Fruit fly (Drosophila melanogaster): Measurements from ENCODE around the gene CCKLR-17D3.

Gene CCKLR-17D3

DNA sequence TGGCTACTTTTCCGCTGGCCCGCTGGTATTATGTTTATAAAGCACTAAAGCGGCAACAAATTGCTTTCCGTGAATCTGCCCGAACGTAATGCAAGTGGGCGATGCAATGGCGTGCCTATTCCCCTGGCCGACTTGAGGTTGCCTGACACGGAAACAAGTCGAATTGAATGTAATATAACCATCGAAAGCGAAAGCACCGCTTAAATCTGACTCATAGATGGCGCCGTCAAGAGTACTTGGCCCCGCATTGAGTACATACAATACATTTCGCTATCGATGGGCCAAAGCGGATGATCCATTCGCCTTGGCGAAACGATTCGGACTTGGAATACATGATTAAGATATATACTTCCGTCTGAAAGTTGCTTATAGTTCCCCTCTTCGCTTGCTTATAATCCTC lies 6.4 kb upstream of the CCKLR-17D3 start:
- TF ChIP-seq CTCF (optimal IDR thresholded peaks at IDR 0.05) (peak; percentile 79 to 82), CG8478 (optimal IDR thresholded peaks at IDR 0.05) (no peak)

DNA sequence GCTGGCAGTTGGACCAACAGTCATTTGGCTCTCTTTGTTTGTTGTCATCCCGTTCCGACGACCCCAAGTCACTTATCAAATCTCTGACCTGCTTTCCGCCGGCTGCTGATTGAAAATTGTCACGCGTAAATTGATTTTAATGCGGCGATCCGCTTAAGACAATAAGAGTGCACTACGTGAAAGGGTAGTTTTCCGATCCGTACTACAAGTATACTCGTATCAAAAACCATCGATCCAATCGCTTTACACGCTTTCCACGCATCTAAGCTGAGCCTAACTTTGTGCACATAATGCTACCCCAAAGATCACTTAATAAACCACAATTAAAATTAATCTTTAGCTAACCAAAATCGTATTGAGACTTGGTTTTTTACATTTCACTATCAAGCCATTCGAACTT lies 5.8 kb upstream of the CCKLR-17D3 start:
- no peak for TF ChIP-seq CTCF (optimal IDR thresholded peaks at IDR 0.05)
- no peak for TF ChIP-seq CG8478 (optimal IDR thresholded peaks at IDR 0.05)

DNA sequence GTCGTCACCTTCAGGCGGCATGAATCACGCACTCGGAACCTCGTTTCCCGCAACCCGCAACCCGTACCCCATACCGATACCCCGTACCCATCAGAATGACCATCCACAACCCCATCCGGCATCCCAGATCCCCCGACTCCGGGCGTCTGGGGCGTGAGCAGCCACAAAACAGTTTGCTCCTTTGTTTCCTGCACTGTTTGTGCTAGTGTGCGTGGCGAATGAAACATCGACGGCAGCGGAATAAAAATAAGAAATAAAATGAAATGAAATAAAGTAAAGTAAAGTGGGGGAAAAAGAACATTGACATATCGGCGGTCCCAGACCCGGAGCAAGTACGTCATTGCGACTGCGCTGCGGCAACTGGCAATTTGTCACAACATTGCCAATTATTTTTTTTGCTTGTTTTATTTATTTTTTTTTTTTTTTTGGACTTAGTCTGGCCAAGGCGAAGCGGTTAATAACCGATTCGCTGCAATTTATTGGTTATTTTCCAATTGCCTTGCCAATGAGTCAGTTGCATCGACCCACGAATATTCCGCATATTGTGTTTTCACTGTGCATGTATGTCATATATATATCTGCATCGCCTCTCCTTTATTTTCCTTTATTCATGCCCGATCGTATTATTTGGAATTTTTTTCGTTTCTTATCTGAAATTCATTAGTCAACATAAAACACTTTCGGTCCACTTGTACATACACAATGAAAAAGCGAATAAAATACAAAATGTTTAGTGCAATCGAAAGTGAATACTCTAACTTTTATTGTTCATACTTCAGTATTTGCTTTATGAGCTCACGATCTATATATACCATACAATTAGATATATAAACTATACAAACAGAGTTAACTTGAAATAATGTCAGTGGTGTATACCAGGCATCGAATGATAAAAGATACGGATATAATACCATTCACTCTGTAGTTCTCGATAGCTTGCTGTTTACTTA lies 3.4 kb upstream of the CCKLR-17D3 start:
- no peak for TF ChIP-seq CTCF (optimal IDR thresholded peaks at IDR 0.05)
- TF ChIP-seq CG8478 (optimal IDR thresholded peaks at IDR 0.05): no peak

DNA sequence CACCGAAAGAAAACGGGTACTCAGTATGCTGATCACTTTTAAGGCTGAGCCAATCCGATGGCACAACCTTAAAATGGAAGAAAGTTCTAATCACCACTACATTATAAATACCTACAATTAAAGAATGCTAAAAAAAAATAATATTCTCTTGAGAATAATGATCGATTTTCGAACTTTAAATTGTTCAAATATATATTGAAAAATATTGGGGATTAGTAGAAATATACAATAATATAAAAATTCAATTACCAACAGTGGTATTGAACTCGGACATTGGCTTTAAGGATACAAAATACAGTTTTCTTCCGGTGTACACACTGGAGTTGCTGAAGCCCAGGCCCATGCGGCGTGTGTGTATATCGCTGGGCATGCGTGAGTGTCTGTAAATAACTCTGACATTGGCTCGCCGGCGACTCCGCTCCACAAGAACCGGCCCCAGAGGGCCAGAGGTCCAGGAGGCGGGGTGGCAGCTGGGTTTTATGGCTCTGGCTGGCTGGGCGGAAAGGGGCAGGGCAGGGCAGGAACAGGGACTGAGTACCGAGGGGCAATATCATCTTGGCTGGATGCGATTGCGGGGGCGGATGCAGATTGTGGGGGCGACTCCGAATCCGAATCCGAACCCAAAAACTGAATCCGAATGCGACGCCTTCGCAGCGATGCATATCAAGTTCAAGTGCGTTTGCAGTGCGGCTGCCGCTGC lies 2.2 kb upstream of the CCKLR-17D3 start:
- no peak for TF ChIP-seq CG8478 (optimal IDR thresholded peaks at IDR 0.05)
- TF ChIP-seq CTCF (optimal IDR thresholded peaks at IDR 0.05): no peak

DNA sequence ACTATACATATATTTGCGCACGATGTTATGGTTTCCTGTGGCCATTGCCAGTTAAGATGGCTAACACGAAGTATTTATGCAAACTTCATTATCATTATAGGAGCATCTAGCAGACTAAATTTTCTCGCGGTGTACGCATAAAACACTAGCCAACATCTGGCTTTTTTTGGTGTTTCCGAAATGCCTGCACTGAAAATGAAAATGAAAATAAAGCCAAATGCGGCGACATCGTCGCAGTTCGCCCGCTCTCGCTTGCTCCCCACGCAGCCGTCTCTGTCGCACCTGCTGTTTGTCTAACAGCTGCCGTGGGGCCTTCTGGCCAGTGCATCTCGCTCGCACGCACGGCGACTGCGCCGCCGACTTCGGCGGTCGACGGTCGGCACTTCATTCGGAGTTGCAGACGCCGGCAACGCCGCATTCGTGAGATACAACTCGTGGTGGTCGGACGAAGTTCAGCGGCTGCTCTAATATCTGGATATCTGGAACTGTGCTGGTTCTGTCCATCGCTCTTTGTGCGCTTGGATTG lies 1.1 kb upstream of the CCKLR-17D3 start, which contains the start of gene CG6891:
CG6891 (plus strand) TSS at position 411 of the 526 bp plus-strand sequence.
- TF ChIP-seq CG8478 (optimal IDR thresholded peaks at IDR 0.05) (no peak), CTCF (optimal IDR thresholded peaks at IDR 0.05) (peak; percentile 12 to 22)

DNA sequence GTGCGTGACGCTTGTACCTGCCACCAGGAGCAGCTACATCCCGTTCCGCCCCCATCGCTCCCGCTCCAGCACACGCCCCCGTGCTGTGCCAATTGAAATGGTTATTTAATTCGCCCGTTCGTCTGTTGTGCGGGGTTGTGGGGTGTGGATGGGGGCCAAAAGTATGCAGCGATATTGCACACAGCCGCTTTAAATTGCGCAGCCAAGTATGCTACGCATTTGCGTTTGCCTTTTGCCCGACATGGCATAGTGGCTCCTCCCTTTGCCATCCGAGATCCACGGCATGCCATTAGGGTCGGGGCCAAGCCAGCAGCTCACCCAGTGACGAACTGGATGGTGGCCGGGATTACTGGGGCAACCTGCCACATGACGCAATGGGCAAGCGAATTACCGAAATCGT lies 1.8 kb downstream of the CCKLR-17D3 start:
- no peak for TF ChIP-seq CG8478 (optimal IDR thresholded peaks at IDR 0.05)
- peak; percentile 13 to 40 for TF ChIP-seq CTCF (optimal IDR thresholded peaks at IDR 0.05)

DNA sequence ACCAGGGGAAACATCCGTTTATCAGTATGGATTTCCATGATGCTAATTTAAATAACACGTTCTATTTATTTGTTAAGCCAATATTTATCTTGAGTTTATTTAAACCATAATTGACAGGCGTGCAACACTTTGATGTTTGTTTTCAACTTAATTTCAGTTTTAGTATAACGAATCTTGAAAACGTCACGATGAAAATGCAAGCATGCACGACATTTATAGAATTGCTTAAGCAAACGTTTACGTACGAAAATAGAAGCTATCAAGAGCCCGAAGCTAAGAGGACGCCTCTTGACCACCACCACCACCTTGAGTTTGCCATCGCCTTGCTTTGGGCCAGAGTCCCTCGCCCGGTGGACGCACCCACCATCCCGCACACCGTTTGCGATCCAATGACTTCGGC lies 2.5 kb downstream of the CCKLR-17D3 start:
- TF ChIP-seq CTCF (optimal IDR thresholded peaks at IDR 0.05): no peak
- TF ChIP-seq CG8478 (optimal IDR thresholded peaks at IDR 0.05): no peak

DNA sequence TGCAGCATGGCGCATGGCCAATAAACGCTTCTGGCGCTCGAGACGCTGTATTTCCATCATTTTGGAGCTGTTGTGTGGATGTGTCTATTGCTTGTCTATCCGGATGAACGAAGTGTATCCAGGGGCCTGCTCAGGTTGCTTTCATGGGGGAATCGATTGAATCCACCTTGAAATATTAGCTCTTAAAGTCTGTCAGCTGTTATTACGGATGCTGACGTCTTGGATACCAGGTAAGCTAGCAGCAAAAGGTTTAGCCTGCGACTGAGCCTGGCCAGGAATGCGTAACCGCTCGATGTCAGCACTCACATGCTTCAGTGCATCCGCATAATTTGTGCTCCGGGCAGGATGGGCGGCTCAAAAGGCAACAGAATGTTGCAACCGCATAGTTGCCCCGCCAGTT lies 25.6 kb downstream of the CCKLR-17D3 start, which contains the start of gene CG12609:
CG12609 (minus strand) TSS at position 101 of the 400 bp plus-strand sequence.
- TF ChIP-seq CTCF (optimal IDR thresholded peaks at IDR 0.05) (no peak), CG8478 (optimal IDR thresholded peaks at IDR 0.05) (no peak)

DNA sequence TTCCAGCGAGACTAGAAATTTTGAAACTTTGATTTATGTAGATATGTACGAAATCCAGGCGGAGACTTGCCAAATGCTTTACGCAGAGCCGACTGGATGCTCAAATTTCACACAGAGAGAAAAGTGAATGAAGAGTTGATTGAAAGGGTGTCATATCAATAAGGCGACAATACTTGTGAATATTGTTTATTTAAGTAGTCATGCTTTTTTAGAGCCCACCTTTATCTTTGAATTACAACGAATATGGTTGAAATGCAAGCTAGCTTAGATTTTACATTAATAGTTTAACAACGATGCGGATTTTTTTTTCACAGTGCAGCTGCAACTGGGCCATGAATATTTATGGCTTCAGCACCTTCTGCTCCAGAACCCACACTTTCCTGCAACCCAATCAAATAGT lies 34.0 kb downstream of the CCKLR-17D3 start, which contains the start of gene CG6873:
CG6873 (minus strand) TSS at position 101 of the 400 bp plus-strand sequence.
- TF ChIP-seq CG8478 (optimal IDR thresholded peaks at IDR 0.05): no peak
- no peak for TF ChIP-seq CTCF (optimal IDR thresholded peaks at IDR 0.05)

DNA sequence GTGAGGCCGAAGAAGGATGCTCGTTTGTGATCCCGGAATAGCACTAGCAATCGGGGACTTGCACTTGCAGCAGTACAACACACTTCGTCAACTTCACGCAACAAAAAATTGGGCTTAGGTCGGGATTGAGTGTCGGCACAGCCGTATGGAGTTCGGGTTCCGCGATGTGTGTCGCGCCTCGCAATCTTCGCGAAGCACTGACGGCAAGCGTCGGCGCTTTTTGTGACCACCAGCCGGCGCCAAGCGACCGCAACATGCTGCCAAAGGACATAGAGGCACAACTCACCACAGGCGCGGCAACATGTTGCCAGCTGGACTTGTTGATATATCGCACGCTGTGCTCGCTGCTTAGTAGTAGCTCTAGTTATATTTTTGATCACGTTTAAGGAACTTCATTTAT lies 47.6 kb downstream of the CCKLR-17D3 start, which contains the start of gene CCKLR-17D1:
CCKLR-17D1 (minus strand) TSS at position 303 of the 400 bp plus-strand sequence.
- TF ChIP-seq CG8478 (optimal IDR thresholded peaks at IDR 0.05) (no peak), CTCF (optimal IDR thresholded peaks at IDR 0.05) (no peak)

DNA sequence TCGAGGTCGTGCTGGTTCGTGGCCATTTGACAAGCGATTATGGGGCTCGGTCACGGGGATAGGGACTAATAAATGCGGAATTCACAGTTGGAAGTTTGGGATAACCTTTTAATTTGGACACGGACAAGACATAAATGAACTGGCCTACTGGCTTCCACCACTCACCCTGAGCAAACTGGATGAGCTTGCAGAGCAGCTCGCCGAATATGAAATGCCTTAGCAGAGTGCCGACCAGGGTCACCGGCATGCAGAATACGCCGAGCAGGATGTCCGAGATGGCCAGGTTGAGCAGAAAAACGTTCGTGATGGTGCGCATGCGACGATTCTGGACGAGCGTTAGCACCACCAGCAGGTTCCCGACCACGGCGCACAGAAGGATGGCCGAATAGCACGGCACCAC lies 48.3 kb downstream of the CCKLR-17D3 start, which contains the start of gene CG42302:
CG42302 (minus strand) TSS at position 101 of the 400 bp plus-strand sequence.
- no peak for TF ChIP-seq CTCF (optimal IDR thresholded peaks at IDR 0.05)
- no peak for TF ChIP-seq CG8478 (optimal IDR thresholded peaks at IDR 0.05)
